Fruit fly (Drosophila melanogaster) whole organism, embryonic: ENCODE data around the gene bun.

Source experiments
- Adf1 ChIP-seq: fragments of 200-800 bp; sonication (Bioruptor generic); IDR thresholded peaks from 2 replicates; pipeline ENCODE4 v1.3.6; 2022; ENCODE audit warnings: missing biosample characterization, missing genetic modification characterization
- Aef1 ChIP-seq: fragments of 200-800 bp; sonication (Bioruptor generic); IDR thresholded peaks from 3 replicates; pipeline ENCODE4 v1.3.6; 2022; ENCODE audit warnings: missing biosample characterization, missing genetic modification characterization
- Awh ChIP-seq: fragments of 200-800 bp; sonication (Bioruptor generic); IDR thresholded peaks from 2 replicates; pipeline ENCODE4, ENCODE4 v1.3.6; 2022; ENCODE audit warnings: missing biosample characterization, missing genetic modification characterization
- CG10321 ChIP-seq: fragments of 200-800 bp; sonication (Bioruptor generic); IDR thresholded peaks from 2 replicates; pipeline ENCODE4 v1.3.6; 2022; ENCODE audit warnings: missing biosample characterization, missing genetic modification characterization
- CG11085 ChIP-seq: fragments of 200-800 bp; sonication (Bioruptor generic); IDR thresholded peaks from 2 replicates; pipeline ENCODE4 v1.3.6; 2022; ENCODE audit warnings: missing biosample characterization, missing genetic modification characterization
- CG11247 ChIP-seq: fragments of 200-800 bp; sonication (Bioruptor generic); IDR thresholded peaks from 2 replicates; pipeline ENCODE4 v1.3.6; 2022; ENCODE audit warnings: missing biosample characterization, missing genetic modification characterization
- CG1233 ChIP-seq: fragments of 200-800 bp; sonication (Bioruptor generic); optimal IDR thresholded peaks from 4 replicates; lab custom pipeline; 2018; ENCODE audit warnings: missing biosample characterization, mild to moderate bottlenecking, missing genetic modification characterization
- CG13624 ChIP-seq: fragments of 200-800 bp; sonication (Bioruptor generic); optimal IDR thresholded peaks from 2 replicates; lab custom pipeline; 2016; ENCODE audit warnings: missing biosample characterization, missing genetic modification characterization
- CG14667 ChIP-seq: fragments of 200-800 bp; sonication (Bioruptor generic); IDR thresholded peaks from 2 replicates; pipeline ENCODE4 v1.3.6; 2022; ENCODE audit warnings: missing biosample characterization, missing genetic modification characterization
- CG14860 ChIP-seq: fragments of 200-800 bp; sonication (Bioruptor generic); IDR thresholded peaks from 3 replicates; pipeline ENCODE4 v1.3.6; 2022; ENCODE audit warnings: missing biosample characterization, missing genetic modification characterization; ENCODE audit not compliant: partially characterized antibody
- CG1832 ChIP-seq: fragments of 200-800 bp; sonication (Bioruptor generic); optimal IDR thresholded peaks from 2 replicates; lab custom pipeline; 2017; ENCODE audit warnings: missing biosample characterization, mild to moderate bottlenecking, missing genetic modification characterization, inconsistent platforms
- CG30403 ChIP-seq: fragments of 200-800 bp; sonication (Bioruptor generic); optimal IDR thresholded peaks from 3 replicates; lab custom pipeline; 2016; ENCODE audit warnings: missing biosample characterization, missing genetic modification characterization
- CG34422 ChIP-seq: fragments of 200-800 bp; sonication (Bioruptor generic); IDR thresholded peaks from 3 replicates; pipeline ENCODE4 v1.3.6; 2022; ENCODE audit warnings: missing biosample characterization, missing genetic modification characterization
- CG4424 ChIP-seq: fragments of 200-800 bp; sonication (Bioruptor generic); optimal IDR thresholded peaks from 3 replicates; lab custom pipeline; 2016; ENCODE audit warnings: missing biosample characterization, missing genetic modification characterization
- CG4854 ChIP-seq: fragments of 200-800 bp; sonication (Bioruptor generic); optimal IDR thresholded peaks from 2 replicates; lab custom pipeline; 2016; ENCODE audit warnings: missing biosample characterization, missing genetic modification characterization, inconsistent platforms
- CG5245 ChIP-seq: fragments of 200-800 bp; sonication (Bioruptor generic); optimal IDR thresholded peaks from 3 replicates; lab custom pipeline; 2016; ENCODE audit warnings: missing biosample characterization, missing genetic modification characterization
- CG6175 ChIP-seq: fragments of 200-800 bp; sonication (Bioruptor generic); IDR thresholded peaks from 3 replicates; pipeline ENCODE4 v1.3.6; 2022; ENCODE audit warnings: missing biosample characterization, missing genetic modification characterization
- CG6854 ChIP-seq: fragments of 200-800 bp; sonication (Bioruptor generic); optimal IDR thresholded peaks from 3 replicates; lab custom pipeline; 2017; ENCODE audit warnings: missing biosample characterization, mild to moderate bottlenecking, missing genetic modification characterization
- CG7987 ChIP-seq: fragments of 200-800 bp; sonication (Bioruptor generic); optimal IDR thresholded peaks from 2 replicates; lab custom pipeline; 2018; ENCODE audit warnings: missing biosample characterization, mild to moderate bottlenecking, missing genetic modification characterization, moderate library complexity
- Dek ChIP-seq: fragments of 200-800 bp; sonication (Bioruptor generic); optimal IDR thresholded peaks from 3 replicates; lab custom pipeline; 2019; ENCODE audit warnings: missing biosample characterization, mild to moderate bottlenecking, missing genetic modification characterization, moderate library complexity
- E2f2 ChIP-seq: fragments of 200-800 bp; sonication (Bioruptor generic); IDR thresholded peaks from 2 replicates; pipeline ENCODE4 v1.3.6; 2022; ENCODE audit warnings: missing biosample characterization, missing genetic modification characterization
- Ets65A ChIP-seq: fragments of 200-800 bp; sonication (Bioruptor generic); peaks from one replicate; lab custom pipeline; 2016; ENCODE audit warnings: missing biosample characterization, missing genetic modification characterization
- Hr51 ChIP-seq, 2 experiments: fragments of 200-800 bp; sonication (Bioruptor generic); optimal IDR thresholded peaks; 2 replicates in 1 of 2; 3 replicates in 1 of 2; lab custom pipeline; 2016 to 2018; ENCODE audit warnings: missing biosample characterization in 2 of 2, missing genetic modification characterization in 2 of 2, mild to moderate bottlenecking in 1 of 2, moderate library complexity in 1 of 2
- Med ChIP-seq: fragments of 200-800 bp; sonication (Bioruptor generic); peaks from one replicate; lab custom pipeline; 2016; ENCODE audit warnings: missing biosample characterization, missing genetic modification characterization, mild to moderate bottlenecking, inconsistent platforms, moderate library complexity
- NC2α ChIP-seq: fragments of 200-800 bp; sonication (Bioruptor generic); optimal IDR thresholded peaks from 2 replicates; lab custom pipeline; 2016; ENCODE audit warnings: missing biosample characterization, missing genetic modification characterization
- Oli ChIP-seq: fragments of 200-800 bp; sonication (Bioruptor generic); optimal IDR thresholded peaks from 2 replicates; lab custom pipeline; 2018; ENCODE audit warnings: missing biosample characterization, mild to moderate bottlenecking, missing genetic modification characterization, moderate library complexity
- PHDP ChIP-seq: fragments of 200-800 bp; sonication (Bioruptor generic); optimal IDR thresholded peaks from 3 replicates; lab custom pipeline; 2018; ENCODE audit warnings: missing biosample characterization, mild to moderate bottlenecking, missing genetic modification characterization, moderate library complexity
- Sin3A ChIP-seq: fragments of >200 bp; optimal IDR thresholded peaks from 2 replicates; lab custom pipeline; 2018
- Vsx1 ChIP-seq: fragments of 200-800 bp; sonication (Bioruptor generic); optimal IDR thresholded peaks from 2 replicates; lab custom pipeline; 2017; ENCODE audit warnings: missing biosample characterization, mild to moderate bottlenecking, missing genetic modification characterization, missing genetic modification reagents
- Xbp1 ChIP-seq: fragments of 200-800 bp; sonication (Bioruptor generic); optimal IDR thresholded peaks from 3 replicates; lab custom pipeline; 2016; ENCODE audit warnings: missing biosample characterization, mild to moderate bottlenecking, missing genetic modification characterization
- ab ChIP-seq: fragments of 200-800 bp; sonication (Bioruptor generic); optimal IDR thresholded peaks from 2 replicates; lab custom pipeline; 2016; ENCODE audit warnings: missing biosample characterization, missing genetic modification characterization
- bbx ChIP-seq: fragments of 200-800 bp; sonication (Bioruptor generic); IDR thresholded peaks from 2 replicates; pipeline ENCODE4 v1.3.6; 2022; ENCODE audit warnings: missing biosample characterization, missing genetic modification characterization; ENCODE audit not compliant: partially characterized antibody
- da ChIP-seq: fragments of 200-800 bp; sonication (Bioruptor generic); optimal IDR thresholded peaks from 2 replicates; lab custom pipeline; 2016; ENCODE audit warnings: missing biosample characterization, missing genetic modification characterization
- dm ChIP-seq: fragments of 200-800 bp; sonication (Bioruptor generic); optimal IDR thresholded peaks from 3 replicates; lab custom pipeline; 2016; ENCODE audit warnings: missing biosample characterization, missing genetic modification characterization
- fd102C ChIP-seq: fragments of 200-800 bp; sonication (Bioruptor generic); optimal IDR thresholded peaks from 2 replicates; lab custom pipeline; 2018; ENCODE audit warnings: missing biosample characterization, mild to moderate bottlenecking, missing genetic modification characterization, moderate library complexity
- grau ChIP-seq: fragments of 200-800 bp; optimal IDR thresholded peaks from 3 replicates; lab custom pipeline; 2019; ENCODE audit warnings: missing biosample characterization, mild to moderate bottlenecking, missing genetic modification characterization, moderate library complexity
- gro ChIP-seq: fragments of 200-800 bp; sonication (Bioruptor generic); optimal IDR thresholded peaks from 2 replicates; lab custom pipeline; 2016; ENCODE audit warnings: missing biosample characterization, missing genetic modification characterization
- insv ChIP-seq, 2 experiments: fragments of 200-800 bp; sonication (Bioruptor generic); optimal IDR thresholded peaks; 3 replicates each; lab custom pipeline; 2016 to 2018; ENCODE audit warnings: missing biosample characterization in 2 of 2, missing genetic modification characterization in 2 of 2
- kni ChIP-seq: fragments of 200-800 bp; sonication (Bioruptor generic); optimal IDR thresholded peaks from 3 replicates; lab custom pipeline; 2017; ENCODE audit warnings: mild to moderate bottlenecking, missing biosample characterization, missing genetic modification reagents, missing genetic modification characterization
- nom ChIP-seq: fragments of 200-800 bp; sonication (Bioruptor generic); optimal IDR thresholded peaks from 2 replicates; lab custom pipeline; 2017; ENCODE audit warnings: missing biosample characterization, missing genetic modification characterization, mild to moderate bottlenecking, moderate library complexity, missing genetic modification reagents
- onecut ChIP-seq: fragments of 200-800 bp; sonication (Bioruptor generic); IDR thresholded peaks from 2 replicates; pipeline ENCODE4 v1.3.6; 2022; ENCODE audit warnings: missing biosample characterization, missing genetic modification characterization
- p53 ChIP-seq: fragments of 200-800 bp; sonication (Bioruptor generic); optimal IDR thresholded peaks from 2 replicates; lab custom pipeline; 2016; ENCODE audit warnings: missing biosample characterization, missing genetic modification characterization
- pros ChIP-seq: fragments of 200-800 bp; sonication (Bioruptor generic); optimal IDR thresholded peaks from 3 replicates; lab custom pipeline; 2019; ENCODE audit warnings: missing biosample characterization, mild to moderate bottlenecking, missing genetic modification characterization, moderate library complexity
- ranshi ChIP-seq: fragments of 200-800 bp; sonication (Bioruptor generic); IDR thresholded peaks from 2 replicates; pipeline ENCODE4 v1.3.6; 2022; ENCODE audit warnings: missing biosample characterization, missing genetic modification characterization
- ro ChIP-seq: fragments of 200-800 bp; sonication (Bioruptor generic); IDR thresholded peaks from 2 replicates; pipeline ENCODE4 v1.3.6; 2022; ENCODE audit warnings: missing biosample characterization, missing genetic modification characterization
- schlank ChIP-seq: fragments of 200-800 bp; sonication (Bioruptor generic); optimal IDR thresholded peaks from 2 replicates; lab custom pipeline; 2018; ENCODE audit warnings: missing biosample characterization, mild to moderate bottlenecking, missing genetic modification characterization
- so ChIP-seq: fragments of 200-800 bp; sonication (Bioruptor generic); IDR thresholded peaks from 3 replicates; pipeline ENCODE4 v1.3.6; 2022; ENCODE audit warnings: missing biosample characterization, missing genetic modification characterization
- tio ChIP-seq: fragments of 200-800 bp; sonication (Bioruptor generic); optimal IDR thresholded peaks from 2 replicates; lab custom pipeline; 2017; ENCODE audit warnings: missing biosample characterization, missing genetic modification characterization, inconsistent platforms
- trh ChIP-seq: fragments of 200-800 bp; sonication (Bioruptor generic); optimal IDR thresholded peaks from 2 replicates; lab custom pipeline; 2016; ENCODE audit warnings: missing biosample characterization, missing genetic modification characterization
- unc-4 ChIP-seq: fragments of 200-800 bp; sonication (Bioruptor generic); IDR thresholded peaks from 2 replicates; pipeline ENCODE4 v1.3.6; 2022; ENCODE audit warnings: missing biosample characterization, missing genetic modification characterization; ENCODE audit not compliant: partially characterized antibody
- wor ChIP-seq: fragments of 200-800 bp; sonication (Bioruptor generic); IDR thresholded peaks from 2 replicates; pipeline ENCODE4 v1.3.6; 2022; ENCODE audit warnings: missing biosample characterization, missing genetic modification characterization
- z ChIP-seq: fragments of 200-800 bp; sonication (Bioruptor generic); IDR thresholded peaks from 3 replicates; pipeline ENCODE4 v1.3.6; 2022; ENCODE audit warnings: missing biosample characterization, missing genetic modification characterization

The bun gene

DNA sequence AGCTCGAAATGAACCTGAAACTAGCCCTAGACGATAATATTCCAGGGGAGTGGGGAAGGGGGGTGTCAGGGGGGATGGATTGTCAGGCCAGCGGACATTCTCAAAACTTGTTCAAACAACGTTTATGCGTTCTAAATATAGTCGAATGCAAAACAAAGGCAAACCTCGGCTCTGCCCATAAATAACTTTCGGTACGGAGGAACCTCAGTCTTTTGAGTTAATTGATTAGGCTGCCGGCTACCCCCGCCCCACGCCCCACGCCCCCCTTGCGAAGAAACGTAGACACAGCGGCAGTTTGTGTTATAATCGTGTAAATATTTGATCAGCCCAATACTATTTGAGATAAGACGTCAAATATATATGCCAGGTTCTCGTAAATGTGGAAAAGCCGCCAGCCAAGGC, 10.8 kb downstream of the bun start (continued):
- TF ChIP-seq Aef1 (peak; percentile 23; the same call in 1 of the 3 replicates), pros (GFP tag; lab: Kevin White, UChicago) (peak; percentile 51), CG11247 (GFP tag; lab: Robert Waterston, UW) (peak; percentile 35; the same call in 1 of the 2 replicates), unc-4 (GFP tag; lab: Robert Waterston, UW) (no peak), nom (no peak), PHDP (tag; lab: Kevin White, UChicago) (peak; percentile 68), fd102C (peak; percentile 31), ranshi (GFP tag; lab: Robert Waterston, UW) (0 out of 2 replicates have a peak, but pooled peaks have one; percentile 21), bbx (GFP tag; lab: Robert Waterston, UW) (no peak), kni (peak; percentile 87), CG1233 (GFP tag; lab: Kevin White, UChicago) (peak; percentile 84), p53 (GFP tag; lab: Kevin White, UChicago) (no peak), CG7987 (GFP tag; lab: Kevin White, UChicago) (peak; percentile 90), z (GFP tag; lab: Robert Waterston, UW) (no peak), so (peak; percentile 60; the same call in 2 of the 3 replicates), Med (peak; percentile 57), insv (GFP tag; optimal IDR thresholded peaks at IDR 0.05; lab: Kevin White, UChicago) (no peak), Sin3A (lab: Kevin White, UChicago) (no peak), CG13624 (GFP tag; lab: Kevin White, UChicago) (no peak), Dek (no peak), ro (GFP tag; lab: Robert Waterston, UW) (no peak), E2f2 (GFP tag; lab: Robert Waterston, UW) (peak; percentile 34; the same call in 1 of the 2 replicates), CG14860 (no peak), NC2α (no peak), CG6175 (GFP tag; lab: Robert Waterston, UW) (peak; percentile 64; the same call in 1 of the 3 replicates), grau (tag; lab: Kevin White, UChicago) (peak; percentile 35), onecut (GFP tag; lab: Robert Waterston, UW) (peak; percentile 64), CG14667 (GFP tag; lab: Robert Waterston, UW) (no peak), CG6854 (GFP tag; lab: Kevin White, UChicago) (peak; percentile 82), Vsx1 (peak; percentile 81), gro (no peak), Oli (peak; percentile 4), schlank (tag; lab: Kevin White, UChicago) (peak; percentile 41), Ets65A (no peak), Awh (GFP tag; lab: Robert Waterston, UW) (peak; percentile 49; the same call in 1 of the 2 replicates), CG10321 (GFP tag; lab: Robert Waterston, UW) (no peak), CG1832 (GFP tag; lab: Kevin White, UChicago) (no peak), CG4424 (GFP tag; lab: Kevin White, UChicago) (peak; percentile 15), Xbp1 (no peak), CG34422 (peak; percentile 63; the same call in 2 of the 3 replicates), trh (GFP tag; lab: Kevin White, UChicago) (no peak), da (GFP tag; lab: Kevin White, UChicago) (no peak), Adf1 (GFP tag; lab: Robert Waterston, UW) (peak; percentile 42), ab (GFP tag; lab: Kevin White, UChicago) (no peak), tio (GFP tag; lab: Kevin White, UChicago) (no peak), dm (GFP tag; lab: Kevin White, UChicago) (no peak), CG5245 (GFP tag; lab: Kevin White, UChicago) (no peak), wor (GFP tag; lab: Robert Waterston, UW) (no peak), CG11085 (GFP tag; lab: Robert Waterston, UW) (0 out of 2 replicates have a peak, but pooled peaks have one; percentile 45), CG30403 (peak; percentile 19), Hr51 (GFP tag; optimal IDR thresholded peaks at IDR 0.05; lab: Kevin White, UChicago) (no peak), CG4854 (no peak)
